Worm (Caenorhabditis elegans): Measurements from ENCODE around the gene F54F12.2.

F54F12.2 gene

ce11 chrIII:13031701-13032100, 8.1 kb upstream of the F54F12.2 start, which contains the start of gene F14F7.5 (continued):
- TF ChIP-seq ceh-44 (GFP tag; IDR thresholded peaks at IDR 0.05) (no peak), snpc-1.2 (GFP tag; IDR thresholded peaks at IDR 0.05) (no peak), nhr-10 (tag; optimal IDR thresholded peaks at IDR 0.05) (no peak)

- TF ChIP-seq aha-1 (tag) (peak; percentile 80), nhr-48 (tag; optimal IDR thresholded peaks at IDR 0.05) (no peak), rbr-2 (tag; optimal IDR thresholded peaks at IDR 0.05) (no peak), vab-7 (GFP tag; IDR thresholded peaks at IDR 0.05) (no peak), ztf-7 (tag; optimal IDR thresholded peaks at IDR 0.05) (no peak), ctbp-1 (GFP tag; IDR thresholded peaks at IDR 0.05) (no peak), tag-97 (GFP tag; IDR thresholded peaks at IDR 0.05) (no peak), snpc-1.2 (GFP tag; IDR thresholded peaks at IDR 0.05) (0 out of 2 replicates have a peak, but pooled peaks have one; percentile 20), lsy-2 (tag; optimal IDR thresholded peaks at IDR 0.05) (no peak), cey-2 (tag; optimal IDR thresholded peaks at IDR 0.05; ENCODE audit: borderline replicate concordance, insufficient read depth) (no peak), lin-38 (GFP tag; IDR thresholded peaks at IDR 0.05) (no peak; the same call in 1 of the 2 replicates), daf-12 (tag; optimal IDR thresholded peaks at IDR 0.05) (no peak), F26F4.8 (GFP tag; conservative IDR thresholded peaks at IDR 0.05) (no peak), aly-2 (tag; optimal IDR thresholded peaks at IDR 0.05) (no peak), php-3 (GFP tag; IDR thresholded peaks at IDR 0.05) (peak; percentile 54; the same call in 1 of the 2 replicates), ZK546.5 (tag; optimal IDR thresholded peaks at IDR 0.05) (no peak), egl-27 (tag; optimal IDR thresholded peaks at IDR 0.05) (no peak), ceh-28 (tag; optimal IDR thresholded peaks at IDR 0.05) (no peak), spr-1 (tag; optimal IDR thresholded peaks at IDR 0.05) (no peak), F44E2.7 (GFP tag; IDR thresholded peaks at IDR 0.05) (0 out of 2 replicates have a peak, but pooled peaks have one; percentile 33), nhr-102 (tag; optimal IDR thresholded peaks at IDR 0.05) (no peak), ama-1 (optimal IDR thresholded peaks at IDR 0.05) (no peak), Y48G9A.11 (GFP tag; IDR thresholded peaks at IDR 0.05) (0 out of 2 replicates have a peak, but pooled peaks have one; percentile 29), egl-43 (GFP tag; IDR thresholded peaks at IDR 0.05) (peak; percentile 60), sdz-12 (GFP tag; optimal IDR thresholded peaks at IDR 0.05) (no peak), dve-1 (tag; optimal IDR thresholded peaks at IDR 0.05; ENCODE audit: insufficient read depth) (no peak), zip-2 (tag; optimal IDR thresholded peaks at IDR 0.05) (no peak), gei-8 (GFP tag; optimal IDR thresholded peaks at IDR 0.05) (no peak), nhr-77 (tag; optimal IDR thresholded peaks at IDR 0.05) (no peak), D1046.2 (GFP tag; IDR thresholded peaks at IDR 0.05) (peak; percentile 41; the same call in 1 of the 2 replicates), tra-1 (GFP tag; IDR thresholded peaks at IDR 0.05) (0 out of 2 replicates have a peak, but pooled peaks have one; percentile 7), mep-1 (tag; optimal IDR thresholded peaks at IDR 0.05) (no peak), unc-62 (GFP tag; optimal IDR thresholded peaks at IDR 0.05 in 1 of 2) (no peak), unc-62 (tag; optimal IDR thresholded peaks at IDR 0.05) (no peak), set-16 (GFP tag; IDR thresholded peaks at IDR 0.05) (peak; percentile 99), daf-8 (GFP tag; IDR thresholded peaks at IDR 0.05) (no peak), Y5F2A.4 (GFP tag; optimal IDR thresholded peaks at IDR 0.05) (no peak), ztf-11 (tag; optimal IDR thresholded peaks at IDR 0.05) (no peak), nhr-237 (tag; optimal IDR thresholded peaks at IDR 0.05) (no peak), nhr-11 (tag; optimal IDR thresholded peaks at IDR 0.05) (no peak), nhr-76 (tag; optimal IDR thresholded peaks at IDR 0.05) (no peak), nhr-42 (GFP tag; IDR thresholded peaks at IDR 0.05) (no peak), unc-130 (GFP tag; optimal IDR thresholded peaks at IDR 0.05) (no peak), hlh-11 (tag; optimal IDR thresholded peaks at IDR 0.05) (no peak), hmg-1.1 (GFP tag; IDR thresholded peaks at IDR 0.05) (no peak), T20F7.1 (GFP tag; optimal IDR thresholded peaks at IDR 0.05) (no peak), arid-1 (GFP tag; conservative IDR thresholded peaks at IDR 0.05) (no peak), mdl-1 (tag; optimal IDR thresholded peaks at IDR 0.05) (no peak)
Measured at ce11 chrIII:13032429-13033018, 7.3 kb upstream of the F54F12.2 start.
